Worm (Caenorhabditis elegans) whole organism, L4 larva: ENCODE results near the gene F29A7.4.

Experiments
- daf-16 ChIP-seq, 3 experiments: sonication (generic microtip); optimal IDR thresholded peaks; 2 replicates each; lab custom pipeline; 2016 to 2017; ENCODE audit warnings: missing genetic modification characterization in 3 of 3, missing genetic modification reagents in 3 of 3, mild to moderate bottlenecking in 2 of 3, missing compliant biosample characterization in 2 of 3, missing biosample characterization in 1 of 3, moderate library complexity in 1 of 3
- dmd-6 ChIP-seq: fragments of 200-800 bp; sonication (Bioruptor generic); IDR thresholded peaks from 2 replicates; pipeline ENCODE4 v1.3.6; 2022; ENCODE audit warnings: missing genetic modification reagents, missing genetic modification characterization, missing compliant biosample characterization
- dve-1 ChIP-seq: sonication (generic microtip); optimal IDR thresholded peaks from 2 replicates; lab custom pipeline; 2017; ENCODE audit warnings: antibody characterized with exemption, mild to moderate bottlenecking, missing genetic modification characterization, missing compliant biosample characterization; ENCODE audit not compliant: insufficient read depth
- lin-38 ChIP-seq: fragments of 200-800 bp; sonication (Bioruptor generic); IDR thresholded peaks from 2 replicates; pipeline ENCODE4 v1.3.6; 2022; ENCODE audit warnings: missing genetic modification reagents, missing genetic modification characterization, missing compliant biosample characterization
- lsy-2 ChIP-seq, 2 experiments: fragments of 150-350 bp in 1 of 2; sonication (generic microtip) in 1 of 2; optimal IDR thresholded peaks; 2 replicates each; lab custom pipeline; 2014 to 2017; ENCODE audit warnings: missing biosample characterization in 2 of 2, missing genetic modification characterization in 2 of 2
- mdl-1 ChIP-seq, 2 experiments: fragments of 150-350 bp in 1 of 2; sonication (generic microtip) in 1 of 2; optimal IDR thresholded peaks; 2 replicates each; lab custom pipeline; 2014 to 2017; ENCODE audit warnings: missing biosample characterization in 2 of 2, missing genetic modification characterization in 2 of 2
- mep-1 ChIP-seq: fragments of 150-350 bp; sonication (generic microtip); optimal IDR thresholded peaks from 3 replicates; lab custom pipeline; 2014; ENCODE audit warnings: missing biosample characterization, missing genetic modification characterization
- nhr-11 ChIP-seq: fragments of 150-350 bp; optimal IDR thresholded peaks from 2 replicates; lab custom pipeline; 2014; ENCODE audit warnings: missing biosample characterization, missing genetic modification characterization
- nhr-237 ChIP-seq: sonication (generic microtip); optimal IDR thresholded peaks from 2 replicates; lab custom pipeline; 2017; ENCODE audit warnings: missing biosample characterization, missing genetic modification characterization
- nhr-77 ChIP-seq: fragments of 150-350 bp; optimal IDR thresholded peaks from 2 replicates; lab custom pipeline; 2014; ENCODE audit warnings: missing biosample characterization, missing genetic modification characterization
- pha-4 ChIP-seq, 2 experiments: fragments of 150-350 bp in 1 of 2; fragments of 200-800 bp in 1 of 2; sonication (Bioruptor generic) in 1 of 2; IDR thresholded peaks in 1 of 2; optimal IDR thresholded peaks in 1 of 2; 2 replicates each; pipeline versions ENCODE4 v1.3.6 to Lab custom; 2014 to 2022; ENCODE audit warnings: missing genetic modification characterization in 2 of 2, missing genetic modification reagents in 2 of 2, missing biosample characterization in 1 of 2, missing compliant biosample characterization in 1 of 2
- snpc-4 ChIP-seq: fragments of 150-350 bp; optimal IDR thresholded peaks from 2 replicates; lab custom pipeline; 2014; ENCODE audit warnings: missing biosample characterization, missing genetic modification characterization
- vab-7 ChIP-seq: fragments of 200-800 bp; sonication (Bioruptor generic); IDR thresholded peaks from 2 replicates; pipeline ENCODE4 v1.3.6; 2022; ENCODE audit warnings: missing genetic modification reagents, missing genetic modification characterization, missing compliant biosample characterization

ce11 chrII:2770788-2771187 lies 21.0 kb downstream of the F29A7.4 start, which contains the start of gene fbxb-105:
- TF ChIP-seq mep-1 (tag; lab: Kevin White, UChicago) (no peak), snpc-4 (tag; lab: Kevin White, UChicago) (no peak), daf-16 (GFP tag; optimal IDR thresholded peaks at IDR 0.05; lab: Kevin White, UChicago) (no peak), daf-16 (tag; optimal IDR thresholded peaks at IDR 0.05; lab: Kevin White, UChicago) (no peak), nhr-237 (tag; lab: Kevin White, UChicago) (no peak), dmd-6 (GFP tag; lab: Robert Waterston, UW) (no peak), vab-7 (no peak), lin-38 (no peak), nhr-77 (tag; lab: Kevin White, UChicago) (no peak), lsy-2 (tag; optimal IDR thresholded peaks at IDR 0.05; lab: Kevin White, UChicago) (no peak), mdl-1 (tag; optimal IDR thresholded peaks at IDR 0.05; lab: Kevin White, UChicago) (no peak), dve-1 (no peak), nhr-11 (no peak), pha-4 (GFP tag; IDR thresholded peaks at IDR 0.05; lab: Robert Waterston, UW) (no peak), pha-4 (tag; optimal IDR thresholded peaks at IDR 0.05; lab: Kevin White, UChicago) (no peak)
